Worm (Caenorhabditis elegans): Measurements from ENCODE around the gene C06E7.88.

Gene C06E7.88

ce11 chrIV:5834182-5834581 lies 32.9 kb downstream of the C06E7.88 start:
- TF ChIP-seq unc-55 (GFP tag; optimal IDR thresholded peaks at IDR 0.05) (peak; percentile 16), tbx-2 (tag; optimal IDR thresholded peaks at IDR 0.05) (no peak), pag-3 (tag; optimal IDR thresholded peaks at IDR 0.05; ENCODE audit: borderline replicate concordance) (no peak), K09A11.1 (tag; optimal IDR thresholded peaks at IDR 0.05; ENCODE audit: insufficient read depth) (no peak), ceh-2 (tag; optimal IDR thresholded peaks at IDR 0.05) (no peak)

ce11 chrIV:5832801-5833200 lies 34.3 kb downstream of the C06E7.88 start:
- TF ChIP-seq eyg-1 (tag; optimal IDR thresholded peaks at IDR 0.05) (no peak), hlh-8 (tag; optimal IDR thresholded peaks at IDR 0.05) (no peak), ceh-22 (tag; optimal IDR thresholded peaks at IDR 0.05) (no peak), pqm-1 (tag; optimal IDR thresholded peaks at IDR 0.05) (no peak), ceh-24 (tag; optimal IDR thresholded peaks at IDR 0.05) (no peak)

ce11 chrIV:5824493-5824892 lies 42.6 kb downstream of the C06E7.88 start, which contains the start of gene egal-1:
Gene egal-1, plus strand, starts transcription at chrIV:5824793.
- no peak for TF ChIP-seq C08G9.2 (tag; optimal IDR thresholded peaks at IDR 0.05)
- TF ChIP-seq hlh-15 (tag; optimal IDR thresholded peaks at IDR 0.05), result no peak
- no peak for TF ChIP-seq ama-1 (optimal IDR thresholded peaks at IDR 0.05)
- TF ChIP-seq unc-86 (tag; optimal IDR thresholded peaks at IDR 0.05), result no peak
- TF ChIP-seq Y22D7AL.16 (tag; optimal IDR thresholded peaks at IDR 0.05), result no peak
- TF ChIP-seq pqm-1 (tag; optimal IDR thresholded peaks at IDR 0.05), result no peak

ce11 chrIV:5821997-5822396 lies 45.1 kb downstream of the C06E7.88 start:
- TF ChIP-seq hlh-30 (tag; optimal IDR thresholded peaks at IDR 0.05; ENCODE audit: insufficient read depth) (peak; percentile 11), C08G9.2 (tag; optimal IDR thresholded peaks at IDR 0.05) (no peak), madf-2 (tag; optimal IDR thresholded peaks at IDR 0.05) (no peak), F13H6.1 (tag; optimal IDR thresholded peaks at IDR 0.05) (no peak), ceh-14 (tag; optimal IDR thresholded peaks at IDR 0.05) (no peak), hlh-6 (tag; optimal IDR thresholded peaks at IDR 0.05) (no peak), fkh-6 (tag; optimal IDR thresholded peaks at IDR 0.05) (no peak), npax-4 (tag; optimal IDR thresholded peaks at IDR 0.05) (no peak), unc-42 (tag; optimal IDR thresholded peaks at IDR 0.05) (peak; percentile 66), unc-86 (tag; optimal IDR thresholded peaks at IDR 0.05) (no peak), rnt-1 (tag; optimal IDR thresholded peaks at IDR 0.05) (no peak), pag-3 (tag; optimal IDR thresholded peaks at IDR 0.05; ENCODE audit: borderline replicate concordance) (no peak), gmeb-2 (tag; optimal IDR thresholded peaks at IDR 0.05) (no peak), ceh-18 (tag; optimal IDR thresholded peaks at IDR 0.05) (peak; percentile 4)

ce11 chrIV:5820953-5821352 lies 46.1 kb downstream of the C06E7.88 start:
- TF ChIP-seq tbx-2 (tag; optimal IDR thresholded peaks at IDR 0.05), result no peak
- TF ChIP-seq unc-55 (GFP tag; optimal IDR thresholded peaks at IDR 0.05), result peak; percentile 76
- TF ChIP-seq nhr-232 (tag; optimal IDR thresholded peaks at IDR 0.05), result no peak
- TF ChIP-seq pax-1 (tag; optimal IDR thresholded peaks at IDR 0.05), result no peak

- TF ChIP-seq rnt-1 (tag; optimal IDR thresholded peaks at IDR 0.05) (peak; percentile 27), unc-55 (GFP tag; optimal IDR thresholded peaks at IDR 0.05) (peak; percentile 93), ceh-2 (tag; optimal IDR thresholded peaks at IDR 0.05) (no peak)
These were observed 46.9 kb downstream of the C06E7.88 start for ce11 chrIV:5820056-5820799.

ce11 chrIV:5817459-5817858 lies 49.6 kb downstream of the C06E7.88 start:
- TF ChIP-seq ttx-3 (tag; optimal IDR thresholded peaks at IDR 0.05) (no peak), tbx-2 (tag; optimal IDR thresholded peaks at IDR 0.05) (no peak), ref-2 (tag; optimal IDR thresholded peaks at IDR 0.05) (peak; percentile 9), hlh-8 (tag; optimal IDR thresholded peaks at IDR 0.05) (no peak), ceh-19 (GFP tag; optimal IDR thresholded peaks at IDR 0.05) (no peak), hlh-6 (tag; optimal IDR thresholded peaks at IDR 0.05) (no peak), pros-1 (tag; optimal IDR thresholded peaks at IDR 0.05) (no peak), unc-86 (tag; optimal IDR thresholded peaks at IDR 0.05) (no peak), Y22D7AL.16 (tag; optimal IDR thresholded peaks at IDR 0.05) (no peak), ceh-48 (tag; optimal IDR thresholded peaks at IDR 0.05) (no peak), ets-4 (tag; optimal IDR thresholded peaks at IDR 0.05) (no peak), lin-11 (tag; optimal IDR thresholded peaks at IDR 0.05) (no peak), sox-4 (tag; optimal IDR thresholded peaks at IDR 0.05) (no peak), gmeb-2 (tag; optimal IDR thresholded peaks at IDR 0.05) (no peak), odd-2 (tag; optimal IDR thresholded peaks at IDR 0.05) (no peak), dmd-4 (tag; optimal IDR thresholded peaks at IDR 0.05; ENCODE audit: borderline replicate concordance) (no peak), tbx-7 (tag; optimal IDR thresholded peaks at IDR 0.05) (no peak), unc-42 (tag; optimal IDR thresholded peaks at IDR 0.05) (no peak), pha-2 (tag; optimal IDR thresholded peaks at IDR 0.05) (no peak), rnt-1 (tag; optimal IDR thresholded peaks at IDR 0.05) (peak; percentile 42)
